Fruit fly (Drosophila melanogaster): ENCODE measurements around the gene pix.

pix gene

dm6 chr3L:8996173-8996767 lies 21.7 kb upstream of the pix start (continued):
- peak; percentile 66 for TF ChIP-seq Sox15 (GFP tag; optimal IDR thresholded peaks at IDR 0.05)
- peak; percentile 89 for TF ChIP-seq dac (GFP tag; optimal IDR thresholded peaks at IDR 0.05)
- TF ChIP-seq Eip93F (GFP tag; optimal IDR thresholded peaks at IDR 0.05) = peak; percentile 70
- TF ChIP-seq pdm3 (GFP tag; optimal IDR thresholded peaks at IDR 0.05) = peak; percentile 91
- TF ChIP-seq CG16779 (tag; optimal IDR thresholded peaks at IDR 0.05) = no peak
- TF ChIP-seq CG3919 (GFP tag; optimal IDR thresholded peaks at IDR 0.05) = peak; percentile 91
- TF ChIP-seq cyc (GFP tag; optimal IDR thresholded peaks at IDR 0.05) = peak; percentile 89
- peak; percentile 82; the same call in 1 of the 2 replicates for TF ChIP-seq CG11294 (GFP tag; IDR thresholded peaks at IDR 0.05)
- TF ChIP-seq CG3032 (tag; optimal IDR thresholded peaks at IDR 0.05) = peak; percentile 53
- TF ChIP-seq CG7368 (GFP tag; optimal IDR thresholded peaks at IDR 0.05) = peak; percentile 87
- no peak for TF ChIP-seq Sox102F (GFP tag; optimal IDR thresholded peaks at IDR 0.05)
- no peak for TF ChIP-seq Met (GFP tag; optimal IDR thresholded peaks at IDR 0.05)
- TF ChIP-seq fkh (GFP tag; optimal IDR thresholded peaks at IDR 0.05) = no peak
- TF ChIP-seq svp (GFP tag) = peak; percentile 95
- peak; percentile 91 for TF ChIP-seq CG6276 (GFP tag; optimal IDR thresholded peaks at IDR 0.05)

- TF ChIP-seq vri (GFP tag; optimal IDR thresholded peaks at IDR 0.05) (no peak), CG1621 (tag; optimal IDR thresholded peaks at IDR 0.05) (no peak), fkh (GFP tag; optimal IDR thresholded peaks at IDR 0.05) (no peak), Ets21C (GFP tag; optimal IDR thresholded peaks at IDR 0.05) (no peak), Eip75B (GFP tag; optimal IDR thresholded peaks at IDR 0.05) (no peak), Smox (GFP tag; optimal IDR thresholded peaks at IDR 0.05) (no peak), CG11762 (GFP tag; optimal IDR thresholded peaks at IDR 0.05; ENCODE audit: insufficient read depth) (no peak), OdsH (GFP tag; optimal IDR thresholded peaks at IDR 0.05) (no peak), eg (GFP tag; IDR thresholded peaks at IDR 0.05) (no peak), Eip93F (GFP tag; optimal IDR thresholded peaks at IDR 0.05) (no peak), esn (GFP tag; optimal IDR thresholded peaks at IDR 0.05) (no peak), CG6163 (GFP tag; IDR thresholded peaks at IDR 0.05) (no peak), Eip78C (GFP tag) (no peak), Hr4 (GFP tag; optimal IDR thresholded peaks at IDR 0.05) (no peak), CG6276 (GFP tag; optimal IDR thresholded peaks at IDR 0.05) (no peak)
These were observed 15.6 kb upstream of the pix start, which contains the start of gene CG5280 for dm6 chr3L:8990128-8990527. Gene CG5280, minus strand, starts transcription at chr3L:8990228.

- TF ChIP-seq fkh (GFP tag; optimal IDR thresholded peaks at IDR 0.05) (peak; percentile 13), fd85E (GFP tag; optimal IDR thresholded peaks at IDR 0.05) (no peak)
These were observed 12.0 kb upstream of the pix start, which contains the start of gene CG5068 for dm6 chr3L:8986582-8986981. Gene CG5068, plus strand, starts transcription at chr3L:8986710.

dm6 chr3L:8985848-8986320 lies 11.3 kb upstream of the pix start, which contains the start of gene Galk:
Gene Galk, minus strand, starts transcription at chr3L:8986091.
- TF ChIP-seq fkh (GFP tag; optimal IDR thresholded peaks at IDR 0.05) (peak; percentile 78), Sox15 (GFP tag; optimal IDR thresholded peaks at IDR 0.05) (no peak), eg (GFP tag; IDR thresholded peaks at IDR 0.05) (no peak), CG6163 (GFP tag; IDR thresholded peaks at IDR 0.05) (0 out of 3 replicates have a peak, but pooled peaks have one; percentile 24), CG8319 (GFP tag; optimal IDR thresholded peaks at IDR 0.05) (no peak), Eip75B (GFP tag; optimal IDR thresholded peaks at IDR 0.05) (no peak), dsx (GFP tag; optimal IDR thresholded peaks at IDR 0.05; ENCODE audit: poor library complexity, severe bottlenecking) (no peak), CG31627 (GFP tag; optimal IDR thresholded peaks at IDR 0.05) (no peak), CG3032 (tag; optimal IDR thresholded peaks at IDR 0.05) (no peak), CG34406 (GFP tag; optimal IDR thresholded peaks at IDR 0.05) (no peak), CG15336 (GFP tag; IDR thresholded peaks at IDR 0.05) (0 out of 2 replicates have a peak, but pooled peaks have one; percentile 14), lz (GFP tag; optimal IDR thresholded peaks at IDR 0.05) (no peak), CG6792 (GFP tag; optimal IDR thresholded peaks at IDR 0.05) (no peak), CG11294 (GFP tag; IDR thresholded peaks at IDR 0.05) (0 out of 2 replicates have a peak, but pooled peaks have one; percentile 32), OdsH (GFP tag; optimal IDR thresholded peaks at IDR 0.05) (no peak), Gug (GFP tag; IDR thresholded peaks at IDR 0.05) (no peak)
